Worm (Caenorhabditis elegans) whole organism, L4 larva: ENCODE results near the gene fbxb-15.
A peak's percentile ranks its signal among the peaks of the same experiment; 100 is the strongest.

Source experiments
- F44E2.7 ChIP-seq: fragments of 200-800 bp; sonication (Bioruptor generic); IDR thresholded peaks from 2 replicates; pipeline ENCODE4 v2.1.2; 2022; ENCODE audit warnings: missing genetic modification characterization, missing compliant biosample characterization
- R02D3.7 ChIP-seq: fragments of 150-350 bp; sonication (generic microtip); optimal IDR thresholded peaks from 3 replicates; lab custom pipeline; 2014; ENCODE audit warnings: missing biosample characterization, missing genetic modification characterization
- Y5F2A.4 ChIP-seq: fragments of 200-800 bp; sonication (Bioruptor generic); optimal IDR thresholded peaks from 2 replicates; lab custom pipeline; 2018; ENCODE audit warnings: mild to moderate bottlenecking, missing genetic modification characterization, missing compliant biosample characterization
- aha-1 ChIP-seq: fragments of 150-350 bp; peaks from one replicate; lab custom pipeline; 2014; ENCODE audit warnings: missing biosample characterization, missing genetic modification characterization
- ama-1 ChIP-seq: fragments of 150-350 bp; optimal IDR thresholded peaks from 2 replicates; lab custom pipeline; 2014; ENCODE audit warnings: inconsistent platforms, mixed read lengths
- ceh-20 ChIP-seq: fragments of 200-800 bp; sonication (Bioruptor generic); IDR thresholded peaks from 2 replicates; pipeline ENCODE4 v1.3.6; 2022; ENCODE audit warnings: missing genetic modification reagents, missing genetic modification characterization, missing compliant biosample characterization
- ceh-44 ChIP-seq: fragments of 200-800 bp; sonication (Bioruptor generic); IDR thresholded peaks from 2 replicates; pipeline ENCODE4 v1.3.6; 2022; ENCODE audit warnings: missing genetic modification reagents, missing genetic modification characterization, missing compliant biosample characterization
- ces-1 ChIP-seq: fragments of 150-350 bp; sonication (generic microtip); optimal IDR thresholded peaks from 4 replicates; lab custom pipeline; 2014; ENCODE audit warnings: missing biosample characterization, missing genetic modification reagents, missing genetic modification characterization
- cey-2 ChIP-seq: sonication (generic microtip); optimal IDR thresholded peaks from 3 replicates; lab custom pipeline; 2017; ENCODE audit warnings: missing genetic modification characterization, mild to moderate bottlenecking, missing compliant biosample characterization, antibody characterized with exemption, borderline replicate concordance; ENCODE audit not compliant: insufficient read depth
- ctbp-1 ChIP-seq: fragments of 200-800 bp; sonication (Bioruptor generic); IDR thresholded peaks from 2 replicates; pipeline ENCODE4 v1.3.6; 2022; ENCODE audit warnings: missing genetic modification reagents, missing genetic modification characterization, missing compliant biosample characterization
- daf-12 ChIP-seq: fragments of 150-350 bp; optimal IDR thresholded peaks from 2 replicates; lab custom pipeline; 2014; ENCODE audit warnings: missing biosample characterization, missing genetic modification reagents, missing genetic modification characterization
- duxl-1 ChIP-seq: sonication (generic microtip); optimal IDR thresholded peaks from 2 replicates; lab custom pipeline; 2016; ENCODE audit warnings: mild to moderate bottlenecking, missing genetic modification characterization, moderate library complexity, missing compliant biosample characterization; ENCODE audit not compliant: poor library complexity
- hmg-1.1 ChIP-seq: fragments of 200-800 bp; sonication (Bioruptor generic); IDR thresholded peaks from 2 replicates; pipeline ENCODE4 v1.3.6; 2022; ENCODE audit warnings: missing genetic modification reagents, missing genetic modification characterization, missing compliant biosample characterization
- lin-1 ChIP-seq: fragments of 200-800 bp; sonication (Bioruptor generic); IDR thresholded peaks from 2 replicates; pipeline ENCODE4 v1.3.6; 2022; ENCODE audit warnings: missing genetic modification reagents, missing genetic modification characterization, missing compliant biosample characterization
- lin-15B ChIP-seq: fragments of 150-350 bp; sonication (generic microtip); optimal IDR thresholded peaks from 3 replicates; lab custom pipeline; 2014; ENCODE audit warnings: missing biosample characterization, missing genetic modification characterization
- lin-29 ChIP-seq: fragments of 200-800 bp; sonication (Bioruptor generic); IDR thresholded peaks from 2 replicates; pipeline ENCODE4 v1.3.6; 2022; ENCODE audit warnings: missing genetic modification reagents, missing genetic modification characterization, missing compliant biosample characterization
- lin-38 ChIP-seq: fragments of 200-800 bp; sonication (Bioruptor generic); IDR thresholded peaks from 2 replicates; pipeline ENCODE4 v1.3.6; 2022; ENCODE audit warnings: missing genetic modification reagents, missing genetic modification characterization, missing compliant biosample characterization
- lir-3 ChIP-seq: sonication (generic microtip); optimal IDR thresholded peaks from 2 replicates; lab custom pipeline; 2016; ENCODE audit warnings: mild to moderate bottlenecking, missing genetic modification characterization, missing compliant biosample characterization
- madf-5 ChIP-seq, 2 experiments: fragments of 200-800 bp; sonication (Bioruptor generic); IDR thresholded peaks; 2 replicates each; pipeline ENCODE4 v1.3.6; 2022; ENCODE audit warnings: missing compliant biosample characterization in 2 of 2, missing genetic modification characterization in 2 of 2
- madf-9 ChIP-seq: fragments of 200-800 bp; sonication (Bioruptor generic); conservative IDR thresholded peaks from 2 replicates; pipeline ENCODE4 v1.3.6; 2022; ENCODE audit warnings: missing genetic modification reagents, missing genetic modification characterization, missing compliant biosample characterization
- mdl-1 ChIP-seq, 2 experiments: fragments of 150-350 bp in 1 of 2; sonication (generic microtip) in 1 of 2; optimal IDR thresholded peaks; 2 replicates each; lab custom pipeline; 2014 to 2017; ENCODE audit warnings: missing biosample characterization in 2 of 2, missing genetic modification characterization in 2 of 2
- mxl-3 ChIP-seq: fragments of 200-800 bp; sonication (Bioruptor generic); optimal IDR thresholded peaks from 2 replicates; lab custom pipeline; 2018; ENCODE audit warnings: mild to moderate bottlenecking, missing genetic modification characterization, missing compliant biosample characterization
- nhr-237 ChIP-seq: sonication (generic microtip); optimal IDR thresholded peaks from 2 replicates; lab custom pipeline; 2017; ENCODE audit warnings: missing biosample characterization, missing genetic modification characterization
- nhr-41 ChIP-seq: fragments of 200-800 bp; sonication (Bioruptor generic); IDR thresholded peaks from 2 replicates; pipeline ENCODE4 v1.3.6; 2022; ENCODE audit warnings: missing genetic modification reagents, missing genetic modification characterization, missing compliant biosample characterization
- rbr-2 ChIP-seq: sonication (generic microtip); optimal IDR thresholded peaks from 2 replicates; lab custom pipeline; 2016; ENCODE audit warnings: missing genotype, missing genetic modification characterization, missing compliant biosample characterization
- saeg-2 ChIP-seq: fragments of 200-800 bp; sonication (Bioruptor generic); IDR thresholded peaks from 2 replicates; pipeline ENCODE4 v1.3.6; 2022; ENCODE audit warnings: missing genetic modification reagents, missing genetic modification characterization, missing compliant biosample characterization
- set-16 ChIP-seq: fragments of 200-800 bp; sonication (Bioruptor generic); IDR thresholded peaks from 2 replicates; pipeline ENCODE4 v1.3.6; 2022; ENCODE audit warnings: missing genetic modification reagents, missing genetic modification characterization, missing compliant biosample characterization
- snpc-1.2 ChIP-seq: fragments of 200-800 bp; sonication (Bioruptor generic); IDR thresholded peaks from 2 replicates; pipeline ENCODE4 v1.3.6; 2022; ENCODE audit warnings: missing genetic modification reagents, missing genetic modification characterization, missing compliant biosample characterization
- tag-97 ChIP-seq: fragments of 200-800 bp; sonication (Bioruptor generic); IDR thresholded peaks from 2 replicates; pipeline ENCODE4 v1.3.6; 2022; ENCODE audit warnings: missing genetic modification characterization, missing compliant biosample characterization
- unc-130 ChIP-seq: sonication (generic microtip); optimal IDR thresholded peaks from 2 replicates; lab custom pipeline; 2016; ENCODE audit warnings: missing genetic modification reagents, missing genetic modification characterization, missing compliant biosample characterization
- unc-39 ChIP-seq: sonication (generic microtip); optimal IDR thresholded peaks from 2 replicates; lab custom pipeline; 2017; ENCODE audit warnings: missing biosample characterization, missing genetic modification characterization
- zag-1 ChIP-seq: fragments of 150-350 bp; optimal IDR thresholded peaks from 2 replicates; lab custom pipeline; 2014; ENCODE audit warnings: missing biosample characterization, missing genetic modification characterization
- zfp-3 ChIP-seq: fragments of 200-800 bp; sonication (Bioruptor generic); conservative IDR thresholded peaks from 2 replicates; pipeline ENCODE4 v1.3.6; 2022; ENCODE audit warnings: missing genetic modification reagents, missing genetic modification characterization, missing compliant biosample characterization
- zip-2 ChIP-seq: fragments of 150-350 bp; optimal IDR thresholded peaks from 2 replicates; lab custom pipeline; 2014; ENCODE audit warnings: missing biosample characterization, missing genetic modification characterization
- ztf-7 ChIP-seq: fragments of 150-350 bp; optimal IDR thresholded peaks from 2 replicates; lab custom pipeline; 2014; ENCODE audit warnings: missing biosample characterization, missing genetic modification characterization

The fbxb-15 gene

ce11 chrII:1691011-1691410 is 37.7 kb upstream of the fbxb-15 start, which contains the start of gene fbxc-22:
Gene fbxc-22, minus strand, starts transcription at chrII:1691111.
- TF ChIP-seq lin-38 (no peak), lir-3 (no peak), ces-1 (GFP tag; lab: Kevin White, UChicago) (no peak), zfp-3 (GFP tag; lab: Robert Waterston, UW) (no peak), nhr-41 (no peak), ztf-7 (tag; lab: Kevin White, UChicago) (no peak), lin-1 (no peak), lin-15B (tag; lab: Kevin White, UChicago) (no peak), R02D3.7 (tag; lab: Kevin White, UChicago) (no peak), ceh-44 (GFP tag; lab: Robert Waterston, UW) (no peak), saeg-2 (GFP tag; lab: Robert Waterston, UW) (no peak), ctbp-1 (no peak), lin-29 (no peak), unc-39 (tag; lab: Kevin White, UChicago) (no peak), ceh-20 (GFP tag; lab: Robert Waterston, UW) (no peak), daf-12 (tag; lab: Kevin White, UChicago) (no peak), snpc-1.2 (GFP tag; lab: Robert Waterston, UW) (no peak), F44E2.7 (GFP tag; lab: Robert Waterston, UW) (no peak), Y5F2A.4 (GFP tag; lab: Kevin White, UChicago) (no peak)
- TF ChIP-seq, all 104 proteins: peak for 0

- TF ChIP-seq ctbp-1 (no peak), lin-29 (no peak)
- TF ChIP-seq, all 104 proteins: peak for 0
Observed at ce11 chrII:1688813-1689212, 35.5 kb upstream of the fbxb-15 start, which contains the start of the genes fbxb-18 and fbxb-19. Gene fbxb-18, minus strand, starts transcription at chrII:1688913. Gene fbxb-19, minus strand, starts transcription at chrII:1689181.

- TF ChIP-seq madf-9 (GFP tag; lab: Robert Waterston, UW) (no peak), ama-1 (lab: Kevin White, UChicago) (no peak), cey-2 (tag; lab: Kevin White, UChicago) (no peak), mxl-3 (GFP tag; lab: Kevin White, UChicago) (no peak), duxl-1 (tag; lab: Kevin White, UChicago) (peak; percentile 53), F44E2.7 (GFP tag; lab: Robert Waterston, UW) (no peak), tag-97 (no peak), unc-39 (tag; lab: Kevin White, UChicago) (no peak), set-16 (no peak), lin-38 (no peak), aha-1 (peak; percentile 39), zag-1 (no peak), ztf-7 (tag; lab: Kevin White, UChicago) (no peak), R02D3.7 (tag; lab: Kevin White, UChicago) (no peak)
Observed at ce11 chrII:1683742-1684141, 30.4 kb upstream of the fbxb-15 start, which contains the start of gene fbxb-25. Gene fbxb-25, plus strand, starts transcription at chrII:1684042.

- TF ChIP-seq madf-5 (GFP tag; IDR thresholded peaks at IDR 0.05; lab: Robert Waterston, UW) = no peak
- no peak for TF ChIP-seq R02D3.7 (tag; lab: Kevin White, UChicago)
- TF ChIP-seq zip-2 = no peak
- TF ChIP-seq mdl-1 (tag; optimal IDR thresholded peaks at IDR 0.05; lab: Kevin White, UChicago) = no peak
- no peak for TF ChIP-seq nhr-237
- no peak for TF ChIP-seq ama-1 (lab: Kevin White, UChicago)
- TF ChIP-seq rbr-2 = no peak
- TF ChIP-seq unc-130 = no peak
- TF ChIP-seq hmg-1.1 (GFP tag; lab: Robert Waterston, UW) = no peak
Observed at ce11 chrII:1682218-1682617, 28.9 kb upstream of the fbxb-15 start, which contains the start of gene fbxb-26. Gene fbxb-26, plus strand, starts transcription at chrII:1682518.
